Worm (Caenorhabditis elegans): ENCODE data around the gene plpp-1.1.

- TF ChIP-seq dao-5 (tag; optimal IDR thresholded peaks at IDR 0.05) (no peak), him-1 (tag; optimal IDR thresholded peaks at IDR 0.05) (no peak)
Observed at ce11 chrII:3911716-3912115, 16.1 kb downstream of the plpp-1.1 start, which contains the start of gene F53C3.1.

All from whole organism, L4/young adult.